Worm (Caenorhabditis elegans) whole organism, L1 larva: ENCODE results near the gene rabr-1.
A peak's percentile ranks its signal among the peaks of the same experiment; 100 is the strongest.

Experiments
- C16A3.4 ChIP-seq: fragments of 150-350 bp; optimal IDR thresholded peaks from 2 replicates; lab custom pipeline; 2014; ENCODE audit warnings: missing biosample characterization, missing genetic modification characterization
- C34B4.2 ChIP-seq: sonication (generic microtip); optimal IDR thresholded peaks from 2 replicates; lab custom pipeline; 2017; ENCODE audit warnings: mild to moderate bottlenecking, missing genetic modification characterization, missing compliant biosample characterization
- Y116A8C.19 ChIP-seq: sonication (generic microtip); optimal IDR thresholded peaks from 2 replicates; lab custom pipeline; 2016; ENCODE audit warnings: missing compliant biosample characterization, missing genetic modification characterization, borderline replicate concordance
- alr-1 ChIP-seq: fragments of 200-800 bp; sonication (Bioruptor generic); optimal IDR thresholded peaks from 2 replicates; lab custom pipeline; 2018; ENCODE audit warnings: borderline replicate concordance, mild to moderate bottlenecking, missing genetic modification characterization, missing compliant biosample characterization
- aly-2 ChIP-seq: fragments of 150-350 bp; optimal IDR thresholded peaks from 2 replicates; lab custom pipeline; 2014; ENCODE audit warnings: missing biosample characterization, missing genetic modification characterization
- blmp-1 ChIP-seq: fragments of 150-350 bp; optimal IDR thresholded peaks from 2 replicates; lab custom pipeline; 2014; ENCODE audit warnings: missing biosample characterization, missing genetic modification characterization
- ceh-8 ChIP-seq: fragments of 200-800 bp; sonication (Bioruptor generic); optimal IDR thresholded peaks from 2 replicates; lab custom pipeline; 2018; ENCODE audit warnings: mild to moderate bottlenecking, missing genetic modification characterization, moderate library complexity, missing compliant biosample characterization
- ceh-88 ChIP-seq: fragments of 200-800 bp; sonication (Bioruptor generic); IDR thresholded peaks from 2 replicates; pipeline ENCODE4 v1.3.6; 2022; ENCODE audit warnings: missing genetic modification characterization, missing compliant biosample characterization
- dpl-1 ChIP-seq, 3 experiments: fragments of 150-350 bp in 2 of 3; sonication (generic microtip) in 1 of 3; optimal IDR thresholded peaks; 2 replicates each; lab custom pipeline; 2014 to 2017; ENCODE audit warnings: missing biosample characterization in 3 of 3, missing genetic modification characterization in 3 of 3, missing genetic modification reagents in 3 of 3
- ets-5 ChIP-seq: fragments of 200-800 bp; sonication (Bioruptor generic); IDR thresholded peaks from 2 replicates; pipeline ENCODE4 v1.3.6; 2022; ENCODE audit warnings: missing genetic modification characterization, missing compliant biosample characterization
- fkh-10 ChIP-seq: sonication (generic microtip); optimal IDR thresholded peaks from 2 replicates; lab custom pipeline; 2017; ENCODE audit warnings: missing biosample characterization, missing genetic modification reagents, missing genetic modification characterization
- irx-1 ChIP-seq: sonication (generic microtip); optimal IDR thresholded peaks from 2 replicates; lab custom pipeline; 2016; ENCODE audit warnings: missing genetic modification characterization, missing compliant biosample characterization
- lin-14 ChIP-seq: fragments of 200-800 bp; sonication (Bioruptor generic); optimal IDR thresholded peaks from 2 replicates; lab custom pipeline; 2018; ENCODE audit warnings: mild to moderate bottlenecking, missing genetic modification characterization, moderate library complexity, missing compliant biosample characterization
- nhr-11 ChIP-seq: fragments of 150-350 bp; optimal IDR thresholded peaks from 2 replicates; lab custom pipeline; 2014; ENCODE audit warnings: missing biosample characterization, missing genetic modification characterization
- nhr-76 ChIP-seq: sonication (generic microtip); optimal IDR thresholded peaks from 2 replicates; lab custom pipeline; 2017; ENCODE audit warnings: missing biosample characterization, missing genetic modification characterization
- nhr-77 ChIP-seq: fragments of 150-350 bp; optimal IDR thresholded peaks from 2 replicates; lab custom pipeline; 2014; ENCODE audit warnings: missing biosample characterization, missing genetic modification characterization
- nhr-84 ChIP-seq: sonication (generic microtip); optimal IDR thresholded peaks from 2 replicates; lab custom pipeline; 2017; ENCODE audit warnings: missing biosample characterization, missing genetic modification characterization
- nhr-85 ChIP-seq: sonication (generic microtip); peaks from one replicate; lab custom pipeline; 2016; ENCODE audit warnings: missing genetic modification characterization, inconsistent platforms, missing compliant biosample characterization
- nhr-90 ChIP-seq: sonication (generic microtip); optimal IDR thresholded peaks from 2 replicates; lab custom pipeline; 2016; ENCODE audit warnings: mild to moderate bottlenecking, missing genetic modification characterization, missing compliant biosample characterization; ENCODE audit not compliant: poor library complexity
- pag-3 ChIP-seq: sonication (generic microtip); optimal IDR thresholded peaks from 2 replicates; lab custom pipeline; 2017; ENCODE audit warnings: missing genetic modification characterization, mild to moderate bottlenecking, missing compliant biosample characterization, antibody characterized with exemption, borderline replicate concordance; ENCODE audit not compliant: insufficient read depth
- rnt-1 ChIP-seq: sonication (generic microtip); optimal IDR thresholded peaks from 2 replicates; lab custom pipeline; 2016; ENCODE audit warnings: mild to moderate bottlenecking, missing genetic modification characterization, moderate library complexity, missing compliant biosample characterization
- skn-1 ChIP-seq: fragments of 150-350 bp; optimal IDR thresholded peaks from 2 replicates; lab custom pipeline; 2014; ENCODE audit warnings: missing biosample characterization, missing genetic modification characterization
- snu-23 ChIP-seq: sonication (generic microtip); optimal IDR thresholded peaks from 2 replicates; lab custom pipeline; 2016; ENCODE audit warnings: missing genetic modification characterization, missing compliant biosample characterization
- sptf-1 ChIP-seq: fragments of 150-350 bp; optimal IDR thresholded peaks from 2 replicates; lab custom pipeline; 2014; ENCODE audit warnings: missing biosample characterization, missing genetic modification characterization
- sup-37 ChIP-seq: fragments of 200-800 bp; sonication (Bioruptor generic); optimal IDR thresholded peaks from 2 replicates; lab custom pipeline; 2018; ENCODE audit warnings: mild to moderate bottlenecking, missing genetic modification characterization, missing compliant biosample characterization
- tbx-2 ChIP-seq: sonication (generic microtip); optimal IDR thresholded peaks from 2 replicates; lab custom pipeline; 2016; ENCODE audit warnings: missing genetic modification characterization, missing compliant biosample characterization
- unc-86 ChIP-seq: sonication (generic microtip); optimal IDR thresholded peaks from 2 replicates; lab custom pipeline; 2016; ENCODE audit warnings: missing genetic modification characterization, missing compliant biosample characterization
- zip-4 ChIP-seq: fragments of 200-800 bp; sonication (Bioruptor generic); optimal IDR thresholded peaks from 2 replicates; lab custom pipeline; 2018; ENCODE audit warnings: mild to moderate bottlenecking, missing genetic modification characterization, moderate library complexity, missing compliant biosample characterization

The rabr-1 gene

DNA sequence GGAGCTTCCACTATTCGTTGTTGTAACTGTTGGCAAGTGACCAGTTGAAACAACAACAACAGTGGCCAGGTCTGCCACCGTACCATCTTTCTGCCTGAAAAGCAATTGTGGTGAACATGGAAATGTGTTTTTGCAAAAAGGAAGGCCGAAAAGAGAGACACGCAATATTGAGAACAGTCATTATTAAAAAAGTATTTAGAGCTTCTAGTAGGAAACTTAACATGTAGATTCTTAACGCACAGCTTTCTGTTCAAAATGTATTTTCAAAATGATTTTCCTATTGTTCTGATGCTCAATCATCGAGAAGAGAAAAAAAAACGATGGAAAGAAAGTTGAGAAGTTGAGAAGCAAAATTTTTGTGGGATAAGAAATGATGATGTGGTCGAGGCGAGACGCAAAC, 19.2 kb downstream of the rabr-1 start, which contains the start of gene syg-1:
TSS of gene syg-1 (minus strand) at position 101 of the 400 bp plus-strand sequence.
- no peak for TF ChIP-seq snu-23 (GFP tag; lab: Kevin White, UChicago)
- TF ChIP-seq zip-4 (GFP tag; lab: Kevin White, UChicago) = no peak
- no peak for TF ChIP-seq C34B4.2 (tag; lab: Kevin White, UChicago)
- no peak for TF ChIP-seq dpl-1 (GFP tag; optimal IDR thresholded peaks at IDR 0.05; lab: Kevin White, UChicago)
- TF ChIP-seq skn-1 (tag; lab: Kevin White, UChicago) = no peak
- no peak for TF ChIP-seq C16A3.4
- no peak for TF ChIP-seq blmp-1
- no peak for TF ChIP-seq ets-5
- no peak for TF ChIP-seq ceh-88 (GFP tag; lab: Robert Waterston, UW)
- no peak for TF ChIP-seq unc-86 (tag; lab: Kevin White, UChicago)
- TF ChIP-seq Y116A8C.19 (tag; lab: Kevin White, UChicago) = no peak
- TF ChIP-seq sup-37 (GFP tag; lab: Kevin White, UChicago) = no peak
- no peak for TF ChIP-seq nhr-85
- TF ChIP-seq nhr-84 = no peak
- TF ChIP-seq alr-1 (tag; lab: Kevin White, UChicago) = no peak

DNA sequence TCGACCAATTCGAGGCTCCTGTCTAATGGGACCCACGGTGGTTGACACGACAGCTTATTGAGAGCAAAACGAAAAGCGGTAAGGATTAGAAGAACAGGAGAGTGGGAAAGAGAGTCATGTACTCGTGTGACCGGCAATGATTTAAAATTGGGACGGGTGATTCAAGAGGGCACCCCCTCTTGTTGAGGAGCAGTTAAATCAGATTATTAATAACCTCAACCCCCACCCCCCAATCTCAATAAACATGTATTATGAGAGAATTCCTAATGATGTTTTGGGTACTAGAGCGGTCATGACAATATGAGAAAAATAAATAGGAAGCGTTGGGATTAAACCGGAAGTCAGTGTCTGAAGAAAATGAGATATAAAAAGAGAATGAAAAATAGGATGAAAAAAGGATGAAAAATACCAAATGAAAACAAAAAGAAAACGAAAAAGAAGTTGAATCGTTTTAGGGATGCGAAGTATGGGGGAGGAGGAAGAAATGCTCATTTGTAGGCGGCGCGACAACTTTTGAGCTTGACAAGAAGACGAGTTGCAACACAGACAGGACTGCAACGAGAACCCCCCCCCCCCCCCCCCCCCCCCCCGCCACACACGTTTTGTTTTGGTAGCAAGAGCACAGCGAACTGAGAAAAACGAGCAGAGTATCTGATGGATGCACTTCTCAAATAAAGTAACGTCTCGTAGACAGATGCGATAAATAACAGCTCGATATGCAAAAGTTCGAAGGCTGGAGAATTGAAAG, 21.1 kb downstream of the rabr-1 start:
- no peak for TF ChIP-seq unc-86 (tag; lab: Kevin White, UChicago)
- TF ChIP-seq aly-2 (tag; lab: Kevin White, UChicago) = no peak
- no peak for TF ChIP-seq nhr-76
- no peak for TF ChIP-seq tbx-2
- no peak for TF ChIP-seq irx-1 (tag; lab: Kevin White, UChicago)
- TF ChIP-seq skn-1 (tag; lab: Kevin White, UChicago) = no peak
- TF ChIP-seq blmp-1 = no peak
- peak; percentile 2 for TF ChIP-seq ceh-8 (GFP tag; lab: Kevin White, UChicago)
- no peak for TF ChIP-seq zip-4 (GFP tag; lab: Kevin White, UChicago)
- TF ChIP-seq, all 84 proteins: peak for 1

DNA sequence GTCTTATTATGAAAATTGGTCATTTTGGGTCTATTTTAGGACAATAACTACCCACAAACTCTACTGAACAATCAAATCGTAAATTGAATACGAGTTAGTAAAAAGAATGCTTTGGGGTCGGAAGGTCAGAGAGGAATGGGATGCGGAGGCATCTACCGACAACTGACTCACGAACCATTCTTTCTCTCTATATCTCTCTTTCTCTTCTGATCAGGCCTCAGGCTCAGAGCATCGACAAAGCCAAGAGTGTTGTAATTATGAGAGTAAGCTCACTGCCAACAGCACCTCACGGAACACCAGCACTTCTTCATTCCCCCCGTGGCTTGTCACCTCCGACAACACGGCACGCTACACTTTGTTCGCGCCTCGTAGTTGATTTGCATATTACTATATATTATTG, 24.5 kb downstream of the rabr-1 start:
- TF ChIP-seq rnt-1 (tag; lab: Kevin White, UChicago) (peak; percentile 23), pag-3 (no peak), nhr-90 (tag; lab: Kevin White, UChicago) (no peak)

DNA sequence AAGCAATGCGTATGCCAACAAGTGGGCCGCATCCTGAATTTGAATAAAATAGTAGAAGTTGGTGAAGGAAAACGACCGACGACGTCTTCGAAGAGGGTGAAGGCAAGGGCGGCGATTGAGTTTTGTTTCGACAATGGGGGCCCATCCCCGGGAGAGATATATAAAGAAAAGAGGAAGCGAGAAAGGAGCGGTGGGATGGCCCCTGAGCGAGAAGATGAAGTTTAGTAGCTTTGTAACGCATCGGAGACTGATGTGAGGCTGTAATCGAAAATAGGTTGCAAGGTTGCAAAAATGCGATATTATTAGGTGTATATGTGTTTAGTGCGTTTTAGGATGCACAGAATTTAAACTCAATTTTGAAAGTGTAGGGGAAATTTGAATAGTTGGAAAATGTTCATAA, 26.7 kb downstream of the rabr-1 start:
- TF ChIP-seq lin-14 (GFP tag; lab: Kevin White, UChicago) (peak; percentile 19), nhr-90 (tag; lab: Kevin White, UChicago) (no peak), fkh-10 (GFP tag; lab: Kevin White, UChicago) (peak; percentile 52)

DNA sequence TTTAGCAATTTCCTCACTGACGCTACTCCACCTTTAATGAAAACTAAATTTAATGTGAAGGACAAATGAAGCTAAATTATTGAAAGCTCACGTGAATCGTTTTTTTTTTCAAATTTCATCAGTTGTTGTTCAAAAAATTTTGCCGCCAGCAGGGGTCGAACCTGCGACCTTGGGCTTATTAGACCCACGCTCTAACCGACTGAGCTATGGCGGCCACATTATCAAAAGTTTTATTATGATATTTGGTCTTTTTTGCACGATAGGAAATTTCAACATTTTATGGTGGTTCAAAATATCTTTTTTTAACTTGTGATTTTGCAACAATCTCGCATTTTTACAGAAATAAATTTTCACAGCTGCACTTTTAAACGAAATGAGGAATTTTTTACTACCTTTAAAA, 30.1 kb downstream of the rabr-1 start:
- TF ChIP-seq dpl-1 (GFP tag; optimal IDR thresholded peaks at IDR 0.05; lab: Kevin White, UChicago) (no peak), sptf-1 (no peak), nhr-11 (tag; lab: Kevin White, UChicago) (no peak), pag-3 (no peak), unc-86 (tag; lab: Kevin White, UChicago) (no peak), ceh-88 (GFP tag; lab: Robert Waterston, UW) (no peak)

DNA sequence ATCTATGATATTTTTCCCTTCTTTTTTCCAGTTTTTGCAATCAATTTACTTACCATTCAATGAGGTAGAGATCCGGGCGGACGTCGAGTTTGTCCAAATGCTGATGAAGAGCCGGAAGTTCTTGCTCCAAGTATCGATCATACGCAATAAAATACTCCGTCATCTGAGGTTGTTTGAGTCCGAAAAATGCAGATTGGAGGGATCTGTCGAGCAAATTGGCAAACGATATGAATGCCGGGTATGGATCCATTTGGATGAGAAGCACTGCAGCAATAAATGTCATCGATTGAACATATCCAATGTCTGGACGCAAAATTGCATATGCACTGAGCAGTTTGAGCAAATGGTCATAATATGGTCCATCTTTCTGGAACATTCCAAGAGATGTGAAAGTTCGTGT, 31.2 kb downstream of the rabr-1 start:
- TF ChIP-seq alr-1 (tag; lab: Kevin White, UChicago) = peak; percentile 96
- TF ChIP-seq nhr-77 (tag; lab: Kevin White, UChicago) = no peak
- TF ChIP-seq rnt-1 (tag; lab: Kevin White, UChicago) = no peak
